Fruit fly (Drosophila melanogaster) whole organism, pupa: ENCODE results near the gene Ufd4.

ENCODE experiments used
- CG10348 ChIP-seq: fragments of 200-800 bp; sonication (Bioruptor generic); IDR thresholded peaks from 2 replicates; pipeline ENCODE4 v1.3.6; 2022; ENCODE audit warnings: missing biosample characterization, missing genetic modification characterization
- CG12605 ChIP-seq: fragments of 200-800 bp; sonication (Bioruptor generic); IDR thresholded peaks from 2 replicates; pipeline ENCODE4 v1.3.6; 2022; ENCODE audit warnings: missing biosample characterization, missing genetic modification characterization
- CG13204 ChIP-seq: fragments of 200-800 bp; sonication (Bioruptor generic); optimal IDR thresholded peaks from 2 replicates; lab custom pipeline; 2018; ENCODE audit warnings: missing biosample characterization, mild to moderate bottlenecking, missing genetic modification characterization, moderate library complexity
- CG14655 ChIP-seq: fragments of 200-800 bp; sonication (Bioruptor generic); optimal IDR thresholded peaks from 3 replicates; lab custom pipeline; 2017; ENCODE audit warnings: mild to moderate bottlenecking, missing biosample characterization, missing genetic modification reagents, missing genetic modification characterization
- CG17806 ChIP-seq: fragments of 200-800 bp; sonication (Bioruptor generic); optimal IDR thresholded peaks from 2 replicates; lab custom pipeline; 2018; ENCODE audit warnings: missing biosample characterization, mild to moderate bottlenecking, missing genetic modification characterization, moderate library complexity
- CG34367 ChIP-seq: fragments of 200-800 bp; sonication (Bioruptor generic); optimal IDR thresholded peaks from 2 replicates; lab custom pipeline; 2018; ENCODE audit warnings: missing biosample characterization, mild to moderate bottlenecking, missing genetic modification characterization
- CG9948 ChIP-seq: fragments of 200-800 bp; sonication (Bioruptor generic); optimal IDR thresholded peaks from 2 replicates; lab custom pipeline; 2018; ENCODE audit warnings: missing biosample characterization, mild to moderate bottlenecking, missing genetic modification characterization, moderate library complexity
- EcR ChIP-seq: fragments of 200-800 bp; sonication (Bioruptor generic); optimal IDR thresholded peaks from 3 replicates; lab custom pipeline; 2019; ENCODE audit warnings: missing biosample characterization, missing genetic modification characterization, mild to moderate bottlenecking, moderate library complexity, missing genetic modification reagents
- Ets98B ChIP-seq: fragments of 200-800 bp; sonication (Bioruptor generic); IDR thresholded peaks from 2 replicates; pipeline ENCODE4 v1.3.6; 2022; ENCODE audit warnings: missing biosample characterization, missing genetic modification characterization
- gl ChIP-seq: fragments of 200-800 bp; sonication (Bioruptor generic); optimal IDR thresholded peaks from 2 replicates; lab custom pipeline; 2018; ENCODE audit warnings: missing biosample characterization, mild to moderate bottlenecking, missing genetic modification characterization

dm6 chr2L:10246785-10247190, 45.4 kb downstream of the Ufd4 start, which contains the start of gene chico:
- TF ChIP-seq CG17806 (no peak), CG14655 (GFP tag; lab: Kevin White, UChicago) (no peak), Ets98B (GFP tag; lab: Robert Waterston, UW) (no peak), CG10348 (no peak), CG34367 (tag; lab: Kevin White, UChicago) (no peak), gl (tag; lab: Kevin White, UChicago) (no peak), CG9948 (tag; lab: Kevin White, UChicago) (no peak), CG13204 (GFP tag; lab: Kevin White, UChicago) (no peak), EcR (GFP tag; lab: Kevin White, UChicago) (no peak), CG12605 (GFP tag; lab: Robert Waterston, UW) (no peak)
